Worm (Caenorhabditis elegans): ENCODE results near the gene W06G6.10.

Gene W06G6.10

DNA sequence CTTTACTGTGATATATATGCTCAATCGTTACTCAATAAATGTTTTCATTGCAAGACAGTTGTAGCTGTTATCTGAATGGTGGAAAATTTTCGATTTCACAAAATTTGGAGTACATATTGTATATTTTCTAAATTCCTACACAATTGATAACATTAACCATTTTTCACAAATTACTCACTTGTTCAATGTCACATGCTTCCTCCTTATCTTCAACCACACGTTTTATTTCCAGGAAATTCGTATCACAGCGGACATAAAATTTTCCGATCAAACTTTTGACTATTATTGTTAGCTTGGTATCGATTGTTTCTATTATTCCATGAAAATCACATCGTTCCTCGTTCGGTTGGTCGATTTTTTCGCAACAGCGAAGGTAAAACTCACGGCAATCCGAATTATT, 38.5 kb downstream of the W06G6.10 start:
- TF ChIP-seq F13C5.2 (tag; optimal IDR thresholded peaks at IDR 0.05): no peak
- no peak for TF ChIP-seq hmbx-1 (tag; optimal IDR thresholded peaks at IDR 0.05)
- no peak for TF ChIP-seq ama-1 (optimal IDR thresholded peaks at IDR 0.05)
- no peak for TF ChIP-seq tra-4 (tag; optimal IDR thresholded peaks at IDR 0.05)
- TF ChIP-seq B0310.2 (tag; optimal IDR thresholded peaks at IDR 0.05): no peak
- TF ChIP-seq ceh-13 (GFP tag; optimal IDR thresholded peaks at IDR 0.05): no peak
- TF ChIP-seq pes-1 (GFP tag; IDR thresholded peaks at IDR 0.05): no peak
- no peak for TF ChIP-seq hmg-4 (GFP tag; optimal IDR thresholded peaks at IDR 0.05)
- no peak for TF ChIP-seq ets-7 (tag; optimal IDR thresholded peaks at IDR 0.05)
- no peak for TF ChIP-seq ceh-36 (tag; optimal IDR thresholded peaks at IDR 0.05)
- TF ChIP-seq aly-1 (tag; optimal IDR thresholded peaks at IDR 0.05): no peak
- no peak for TF ChIP-seq scrt-1 (GFP tag; IDR thresholded peaks at IDR 0.05)
- no peak for TF ChIP-seq flt-1 (GFP tag; IDR thresholded peaks at IDR 0.05)

DNA sequence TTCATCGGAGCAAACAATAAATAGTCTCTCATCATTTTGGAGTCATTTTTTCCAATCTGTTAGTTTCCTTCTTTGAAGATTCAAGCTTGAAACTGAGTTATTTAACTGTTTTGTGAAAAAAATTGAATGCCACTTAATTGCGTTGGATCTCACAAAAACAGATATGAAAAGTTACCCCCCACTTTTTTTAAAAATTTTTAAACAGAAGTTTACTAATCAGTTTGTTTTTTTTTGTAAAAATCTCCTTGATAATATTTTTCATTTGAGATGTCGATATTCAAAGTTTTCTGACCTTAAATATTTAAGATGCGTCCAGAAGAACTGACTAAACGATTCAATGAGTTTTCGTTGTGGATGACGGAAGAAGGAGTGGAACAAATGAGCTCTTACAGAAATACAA, 40.7 kb downstream of the W06G6.10 start, which contains the start of gene Y32B12C.1:
Gene Y32B12C.1 (plus strand): TSS at position 301 of the 400 bp plus-strand sequence.
- TF ChIP-seq pes-1 (GFP tag; IDR thresholded peaks at IDR 0.05) (no peak), flt-1 (GFP tag; IDR thresholded peaks at IDR 0.05) (no peak), hnd-1 (tag; optimal IDR thresholded peaks at IDR 0.05) (no peak), ets-7 (tag; optimal IDR thresholded peaks at IDR 0.05) (no peak), hmg-4 (GFP tag; optimal IDR thresholded peaks at IDR 0.05) (no peak), aly-1 (tag; optimal IDR thresholded peaks at IDR 0.05) (no peak), tbx-37 (GFP tag; conservative IDR thresholded peaks at IDR 0.05) (no peak), F13C5.2 (tag; optimal IDR thresholded peaks at IDR 0.05) (no peak), tra-4 (tag; optimal IDR thresholded peaks at IDR 0.05) (no peak), tbx-11 (GFP tag; IDR thresholded peaks at IDR 0.05) (no peak), ama-1 (optimal IDR thresholded peaks at IDR 0.05) (no peak), ceh-36 (tag; optimal IDR thresholded peaks at IDR 0.05) (no peak), B0310.2 (tag; optimal IDR thresholded peaks at IDR 0.05) (no peak), ceh-13 (GFP tag; optimal IDR thresholded peaks at IDR 0.05) (no peak), scrt-1 (GFP tag; IDR thresholded peaks at IDR 0.05) (no peak), sea-1 (GFP tag; conservative IDR thresholded peaks at IDR 0.05) (no peak)

DNA sequence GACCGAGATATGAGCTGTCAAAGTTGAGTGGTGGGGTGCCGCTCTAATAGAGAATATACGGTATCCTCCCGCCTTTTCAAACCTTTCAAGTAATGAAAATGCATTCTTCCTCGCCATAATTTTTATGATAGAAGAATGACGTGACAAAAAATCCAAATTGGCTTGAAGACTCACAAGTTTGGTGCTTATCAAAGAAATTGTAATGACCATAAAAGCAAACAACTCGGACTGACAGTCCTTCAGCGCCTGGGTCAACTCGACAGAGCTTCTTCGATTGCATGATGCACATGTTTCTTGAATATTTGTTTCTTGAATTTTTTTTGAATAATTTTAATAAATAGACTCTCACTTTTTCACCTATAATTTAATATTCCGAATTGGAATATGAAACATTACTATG, 41.5 kb downstream of the W06G6.10 start:
- TF ChIP-seq F13C5.2 (tag; optimal IDR thresholded peaks at IDR 0.05) (no peak), ama-1 (optimal IDR thresholded peaks at IDR 0.05) (no peak), hnd-1 (tag; optimal IDR thresholded peaks at IDR 0.05) (no peak), tra-4 (tag; optimal IDR thresholded peaks at IDR 0.05) (no peak), scrt-1 (GFP tag; IDR thresholded peaks at IDR 0.05) (no peak), sea-1 (GFP tag; conservative IDR thresholded peaks at IDR 0.05) (no peak), ceh-13 (GFP tag; optimal IDR thresholded peaks at IDR 0.05) (no peak), aly-1 (tag; optimal IDR thresholded peaks at IDR 0.05) (no peak), ceh-36 (tag; optimal IDR thresholded peaks at IDR 0.05) (no peak), tbx-11 (GFP tag; IDR thresholded peaks at IDR 0.05) (no peak), ets-7 (tag; optimal IDR thresholded peaks at IDR 0.05) (no peak), hmg-4 (GFP tag; optimal IDR thresholded peaks at IDR 0.05) (no peak), pes-1 (GFP tag; IDR thresholded peaks at IDR 0.05) (no peak), flt-1 (GFP tag; IDR thresholded peaks at IDR 0.05) (no peak)

DNA sequence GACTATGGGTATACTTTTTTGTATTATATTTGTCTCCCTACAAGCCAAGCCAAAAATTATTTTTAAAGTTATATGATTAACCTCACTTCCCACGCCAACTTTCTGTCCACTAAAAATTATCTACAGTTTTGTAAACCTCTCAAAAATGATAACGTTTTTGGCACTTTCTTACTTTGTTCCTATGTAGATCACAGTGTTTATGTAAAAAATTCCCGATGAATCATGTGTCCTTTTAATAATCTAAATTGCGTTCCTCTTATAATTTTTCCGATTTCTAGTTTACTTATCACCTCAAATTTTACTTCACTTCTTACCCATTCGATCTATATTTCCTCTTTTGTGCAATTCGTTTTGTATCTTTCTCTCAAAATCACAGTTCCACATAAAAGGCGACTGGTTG, 42.7 kb downstream of the W06G6.10 start:
- no peak for TF ChIP-seq scrt-1 (GFP tag; IDR thresholded peaks at IDR 0.05)

DNA sequence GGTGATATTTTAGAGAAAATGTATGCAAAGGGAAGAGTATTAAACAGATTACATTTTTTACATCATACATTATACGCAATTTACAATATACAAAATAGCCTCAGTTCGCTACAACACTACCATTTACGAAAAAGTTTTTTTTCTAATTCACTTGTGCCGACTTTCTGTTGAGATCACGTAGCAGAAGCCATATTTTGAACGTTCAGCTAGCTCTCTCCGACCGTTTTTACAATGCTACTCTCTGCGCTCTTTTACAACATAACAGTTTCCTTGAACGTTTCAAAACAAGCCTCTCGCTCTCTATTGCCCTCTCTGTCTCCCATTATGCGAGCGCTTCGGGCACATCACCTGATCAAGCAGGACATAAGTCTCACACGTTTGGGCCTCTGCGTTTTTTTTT, 43.9 kb downstream of the W06G6.10 start, which contains the start of gene T03E6.8:
Gene T03E6.8 (minus strand): TSS at position 101 of the 400 bp plus-strand sequence.
- TF ChIP-seq scrt-1 (GFP tag; IDR thresholded peaks at IDR 0.05): no peak
- no peak for TF ChIP-seq tra-4 (tag; optimal IDR thresholded peaks at IDR 0.05)
- TF ChIP-seq F13C5.2 (tag; optimal IDR thresholded peaks at IDR 0.05): no peak
- no peak for TF ChIP-seq hmbx-1 (tag; optimal IDR thresholded peaks at IDR 0.05)
- no peak for TF ChIP-seq ceh-13 (GFP tag; optimal IDR thresholded peaks at IDR 0.05)
- no peak for TF ChIP-seq ets-7 (tag; optimal IDR thresholded peaks at IDR 0.05)
- TF ChIP-seq B0310.2 (tag; optimal IDR thresholded peaks at IDR 0.05): no peak
- TF ChIP-seq hnd-1 (tag; optimal IDR thresholded peaks at IDR 0.05): no peak
- no peak for TF ChIP-seq tbx-11 (GFP tag; IDR thresholded peaks at IDR 0.05)
- TF ChIP-seq tbx-37 (GFP tag; conservative IDR thresholded peaks at IDR 0.05): no peak
- TF ChIP-seq pes-1 (GFP tag; IDR thresholded peaks at IDR 0.05): no peak
- TF ChIP-seq aly-1 (tag; optimal IDR thresholded peaks at IDR 0.05): no peak
- no peak for TF ChIP-seq hmg-4 (GFP tag; optimal IDR thresholded peaks at IDR 0.05)
- TF ChIP-seq sea-1 (GFP tag; conservative IDR thresholded peaks at IDR 0.05): no peak
- TF ChIP-seq ama-1 (optimal IDR thresholded peaks at IDR 0.05): no peak
- TF ChIP-seq ceh-36 (tag; optimal IDR thresholded peaks at IDR 0.05): no peak
- TF ChIP-seq flt-1 (GFP tag; IDR thresholded peaks at IDR 0.05): no peak

DNA sequence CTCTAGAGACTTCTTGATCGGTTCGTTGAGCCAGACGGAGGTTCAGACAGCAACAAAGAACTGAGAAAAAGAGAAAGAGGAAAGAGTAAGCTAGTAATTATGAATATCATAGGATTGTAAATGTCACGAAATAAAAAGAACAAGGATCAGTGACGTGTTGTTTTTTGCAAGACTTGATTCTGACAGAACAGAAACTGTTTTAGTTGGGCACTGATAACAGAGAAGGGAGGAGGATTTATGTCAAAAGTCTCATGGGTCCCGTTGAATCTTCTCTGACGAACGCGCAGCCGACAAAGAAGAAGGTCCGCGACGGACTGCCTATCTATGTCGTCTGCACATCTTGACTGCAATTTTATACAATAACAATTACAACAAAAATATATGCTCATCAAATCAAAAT, 46.4 kb downstream of the W06G6.10 start, which contains the start of gene T03E6.9:
Gene T03E6.9 (minus strand): TSS at position 101 of the 400 bp plus-strand sequence.
- TF ChIP-seq F13C5.2 (tag; optimal IDR thresholded peaks at IDR 0.05): no peak
- no peak for TF ChIP-seq tra-4 (tag; optimal IDR thresholded peaks at IDR 0.05)
- TF ChIP-seq ama-1 (optimal IDR thresholded peaks at IDR 0.05): no peak
- no peak for TF ChIP-seq hmg-4 (GFP tag; optimal IDR thresholded peaks at IDR 0.05)
- no peak for TF ChIP-seq aly-1 (tag; optimal IDR thresholded peaks at IDR 0.05)
- no peak for TF ChIP-seq hmbx-1 (tag; optimal IDR thresholded peaks at IDR 0.05)
- TF ChIP-seq scrt-1 (GFP tag; IDR thresholded peaks at IDR 0.05): no peak
- TF ChIP-seq hnd-1 (tag; optimal IDR thresholded peaks at IDR 0.05): no peak
- no peak for TF ChIP-seq ets-7 (tag; optimal IDR thresholded peaks at IDR 0.05)

DNA sequence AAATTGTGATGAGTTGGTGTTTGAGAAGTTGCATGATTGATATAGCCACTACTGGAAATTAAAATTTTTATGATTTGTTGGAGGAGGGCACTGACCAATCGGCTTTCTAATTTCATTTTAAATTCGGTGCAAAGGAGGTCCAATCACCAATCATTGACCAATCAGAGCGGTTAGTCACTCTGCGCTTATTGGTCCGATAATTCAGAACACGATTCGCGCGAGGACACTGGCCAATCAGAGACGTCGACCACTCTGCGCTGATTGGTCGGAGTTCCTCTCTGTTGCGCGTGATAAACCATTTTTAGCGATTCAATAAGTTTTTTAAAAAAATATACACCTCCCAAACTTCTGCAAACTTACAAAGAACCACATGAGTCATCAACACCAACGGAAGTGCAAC, 47.2 kb downstream of the W06G6.10 start:
- no peak for TF ChIP-seq tbx-11 (GFP tag; IDR thresholded peaks at IDR 0.05)
- no peak for TF ChIP-seq aly-1 (tag; optimal IDR thresholded peaks at IDR 0.05)
- no peak for TF ChIP-seq sea-1 (GFP tag; conservative IDR thresholded peaks at IDR 0.05)
- no peak for TF ChIP-seq tra-4 (tag; optimal IDR thresholded peaks at IDR 0.05)
- TF ChIP-seq tbx-37 (GFP tag; conservative IDR thresholded peaks at IDR 0.05): no peak
- no peak for TF ChIP-seq B0310.2 (tag; optimal IDR thresholded peaks at IDR 0.05)
- no peak for TF ChIP-seq F13C5.2 (tag; optimal IDR thresholded peaks at IDR 0.05)
- TF ChIP-seq hmg-4 (GFP tag; optimal IDR thresholded peaks at IDR 0.05): no peak

DNA sequence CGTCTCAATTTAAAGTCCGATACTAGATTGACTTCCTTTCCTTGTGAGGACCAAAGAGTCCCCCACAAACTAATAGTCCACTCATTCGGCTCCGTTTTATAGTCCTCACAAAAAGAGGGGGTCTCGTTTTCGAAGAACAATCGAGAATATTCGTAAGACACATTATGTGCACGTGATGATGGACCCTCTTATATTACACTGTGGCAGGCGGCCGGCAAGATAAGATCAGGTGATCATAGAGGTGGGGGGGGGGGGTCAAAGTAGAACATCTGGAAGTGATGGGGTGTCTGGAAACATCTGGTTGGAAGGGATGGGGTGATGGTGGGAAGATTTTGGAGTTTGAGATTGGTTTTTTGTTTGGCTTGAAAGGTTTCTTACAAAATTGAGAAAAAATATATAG, 48.6 kb downstream of the W06G6.10 start:
- TF ChIP-seq sea-1 (GFP tag; conservative IDR thresholded peaks at IDR 0.05): no peak
- TF ChIP-seq tra-4 (tag; optimal IDR thresholded peaks at IDR 0.05): no peak
- no peak for TF ChIP-seq ceh-36 (tag; optimal IDR thresholded peaks at IDR 0.05)
- no peak for TF ChIP-seq F13C5.2 (tag; optimal IDR thresholded peaks at IDR 0.05)
- TF ChIP-seq ama-1 (optimal IDR thresholded peaks at IDR 0.05): no peak
